Fruit fly (Drosophila melanogaster) whole organism, embryonic: Measurements from ENCODE around the gene Nubp1.

Experiments
- ATbp ChIP-seq: fragments of 200-800 bp; sonication (Bioruptor generic); optimal IDR thresholded peaks from 2 replicates; lab custom pipeline; 2017; ENCODE audit warnings: missing biosample characterization, mild to moderate bottlenecking, missing genetic modification characterization, missing genetic modification reagents
- Antp ChIP-seq: fragments of 200-800 bp; sonication (Bioruptor generic); optimal IDR thresholded peaks from 3 replicates; lab custom pipeline; 2016; ENCODE audit warnings: missing biosample characterization, missing genetic modification characterization
- CG10147 ChIP-seq: fragments of 200-800 bp; sonication (Bioruptor generic); optimal IDR thresholded peaks from 2 replicates; lab custom pipeline; 2019; ENCODE audit warnings: missing biosample characterization, mild to moderate bottlenecking, missing genetic modification characterization, moderate library complexity
- CG12155 ChIP-seq: fragments of 200-800 bp; sonication (Bioruptor generic); optimal IDR thresholded peaks from 3 replicates; lab custom pipeline; 2016; ENCODE audit warnings: missing biosample characterization, missing genetic modification characterization
- CG12236 ChIP-seq: fragments of 200-800 bp; sonication (Bioruptor generic); optimal IDR thresholded peaks from 2 replicates; lab custom pipeline; 2016; ENCODE audit warnings: missing biosample characterization, missing genetic modification characterization
- CG15696 ChIP-seq: fragments of 200-800 bp; sonication (Bioruptor generic); optimal IDR thresholded peaks from 2 replicates; lab custom pipeline; 2019; ENCODE audit warnings: missing biosample characterization, mild to moderate bottlenecking, missing genetic modification characterization, moderate library complexity
- CG1602 ChIP-seq: fragments of 200-800 bp; sonication (Bioruptor generic); optimal IDR thresholded peaks from 3 replicates; lab custom pipeline; 2016; ENCODE audit warnings: missing biosample characterization, missing genetic modification characterization
- CG16815 ChIP-seq: fragments of 200-800 bp; sonication (Bioruptor generic); optimal IDR thresholded peaks from 3 replicates; lab custom pipeline; 2017; ENCODE audit warnings: missing biosample characterization, mild to moderate bottlenecking, missing genetic modification characterization
- CG17186 ChIP-seq: fragments of 200-800 bp; sonication (Bioruptor generic); optimal IDR thresholded peaks from 3 replicates; lab custom pipeline; 2017; ENCODE audit warnings: missing biosample characterization, missing genetic modification reagents, missing genetic modification characterization
- CG1792 ChIP-seq: fragments of 200-800 bp; sonication (Bioruptor generic); optimal IDR thresholded peaks from 2 replicates; lab custom pipeline; 2016; ENCODE audit warnings: missing biosample characterization, missing genetic modification characterization
- CG18764 ChIP-seq: fragments of 200-800 bp; sonication (Bioruptor generic); optimal IDR thresholded peaks from 3 replicates; lab custom pipeline; 2016; ENCODE audit warnings: missing biosample characterization, missing genetic modification characterization
- CG31388 ChIP-seq: fragments of 200-800 bp; sonication (Bioruptor generic); optimal IDR thresholded peaks from 2 replicates; lab custom pipeline; 2016; ENCODE audit warnings: missing biosample characterization, missing genetic modification characterization
- CG34224 ChIP-seq: fragments of 200-800 bp; sonication (Bioruptor generic); IDR thresholded peaks from 3 replicates; pipeline ENCODE4 v1.3.6; 2022; ENCODE audit warnings: missing biosample characterization, missing genetic modification characterization; ENCODE audit not compliant: partially characterized antibody
- CG43689 ChIP-seq: fragments of 200-800 bp; sonication (Bioruptor generic); IDR thresholded peaks from 2 replicates; pipeline ENCODE4 v1.3.6; 2022; ENCODE audit warnings: missing biosample characterization, missing genetic modification characterization
- CG8089 ChIP-seq: fragments of 200-800 bp; sonication (Bioruptor generic); optimal IDR thresholded peaks from 3 replicates; lab custom pipeline; 2016; ENCODE audit warnings: missing biosample characterization, missing genetic modification characterization
- CG8765 ChIP-seq: fragments of 200-800 bp; sonication (Bioruptor generic); IDR thresholded peaks from 2 replicates; pipeline ENCODE4 v1.3.6; 2022; ENCODE audit warnings: missing biosample characterization, missing genetic modification characterization
- CkIIα-i1 ChIP-seq: fragments of 200-800 bp; sonication (Bioruptor generic); IDR thresholded peaks from 2 replicates; pipeline ENCODE4 v1.3.6; 2022; ENCODE audit warnings: missing biosample characterization, missing genetic modification characterization
- Drgx ChIP-seq: fragments of 200-800 bp; sonication (Bioruptor generic); IDR thresholded peaks from 2 replicates; pipeline ENCODE4 v1.3.6; 2022; ENCODE audit warnings: missing biosample characterization, missing genetic modification characterization
- Fer1 ChIP-seq: fragments of 200-800 bp; sonication (Bioruptor generic); optimal IDR thresholded peaks from 2 replicates; lab custom pipeline; 2017; ENCODE audit warnings: missing biosample characterization, mild to moderate bottlenecking, missing genetic modification characterization
- Gug ChIP-seq: fragments of 200-800 bp; sonication (Bioruptor generic); IDR thresholded peaks from 4 replicates; pipeline ENCODE4 v1.3.6; 2022; ENCODE audit warnings: missing biosample characterization, missing genetic modification characterization
- H15 ChIP-seq: fragments of 200-800 bp; sonication (Bioruptor generic); IDR thresholded peaks from 3 replicates; pipeline ENCODE4 v1.3.6; 2022; ENCODE audit warnings: missing biosample characterization, missing genetic modification characterization
- HLH4C ChIP-seq: fragments of 200-800 bp; sonication (Bioruptor generic); IDR thresholded peaks from 3 replicates; pipeline ENCODE4 v1.3.6; 2022; ENCODE audit warnings: missing biosample characterization, missing genetic modification characterization; ENCODE audit not compliant: partially characterized antibody
- Lhr ChIP-seq: fragments of 200-800 bp; sonication (Bioruptor generic); optimal IDR thresholded peaks from 3 replicates; lab custom pipeline; 2017; ENCODE audit warnings: mild to moderate bottlenecking, missing biosample characterization, missing genetic modification reagents, missing genetic modification characterization
- Nf-YB ChIP-seq: fragments of 200-800 bp; sonication (Bioruptor generic); optimal IDR thresholded peaks from 3 replicates; lab custom pipeline; 2019; ENCODE audit warnings: missing biosample characterization, mild to moderate bottlenecking, missing genetic modification characterization, moderate library complexity
- Oli ChIP-seq: fragments of 200-800 bp; sonication (Bioruptor generic); optimal IDR thresholded peaks from 2 replicates; lab custom pipeline; 2018; ENCODE audit warnings: missing biosample characterization, mild to moderate bottlenecking, missing genetic modification characterization, moderate library complexity
- Poxn ChIP-seq: fragments of 200-800 bp; sonication (Bioruptor generic); IDR thresholded peaks from 2 replicates; pipeline ENCODE4 v1.3.6; 2022; ENCODE audit warnings: missing biosample characterization, missing genetic modification characterization
- Rx ChIP-seq: fragments of 200-800 bp; sonication (Bioruptor generic); IDR thresholded peaks from 2 replicates; pipeline ENCODE4 v1.3.6; 2022; ENCODE audit warnings: missing biosample characterization, missing genetic modification characterization
- Taf1 ChIP-seq: fragments of 200-800 bp; sonication (Bioruptor generic); IDR thresholded peaks from 2 replicates; pipeline ENCODE4 v1.3.6; 2022; ENCODE audit warnings: missing biosample characterization, missing genetic modification characterization
- bigmax ChIP-seq: fragments of 200-800 bp; sonication (Bioruptor generic); optimal IDR thresholded peaks from 2 replicates; lab custom pipeline; 2018; ENCODE audit warnings: missing biosample characterization, mild to moderate bottlenecking, missing genetic modification characterization
- br ChIP-seq: fragments of >200 bp; optimal IDR thresholded peaks from 2 replicates; lab custom pipeline; 2017
- cato ChIP-seq: fragments of 200-800 bp; sonication (Bioruptor generic); optimal IDR thresholded peaks from 2 replicates; lab custom pipeline; 2016; ENCODE audit warnings: missing biosample characterization, missing genetic modification characterization, borderline replicate concordance
- emc ChIP-seq: fragments of 200-800 bp; sonication (Bioruptor generic); optimal IDR thresholded peaks from 2 replicates; lab custom pipeline; 2016; ENCODE audit warnings: missing biosample characterization, missing genetic modification characterization
- fd3F ChIP-seq: fragments of 200-800 bp; sonication (Bioruptor generic); optimal IDR thresholded peaks from 2 replicates; lab custom pipeline; 2018; ENCODE audit warnings: missing biosample characterization, mild to moderate bottlenecking, missing genetic modification characterization, moderate library complexity
- her ChIP-seq: fragments of 200-800 bp; sonication (Bioruptor generic); optimal IDR thresholded peaks from 2 replicates; lab custom pipeline; 2016; ENCODE audit warnings: missing biosample characterization, missing genetic modification characterization
- klu ChIP-seq: fragments of 200-800 bp; sonication (Bioruptor generic); IDR thresholded peaks from 2 replicates; pipeline ENCODE4 v1.3.6; 2022; ENCODE audit warnings: missing biosample characterization, missing genetic modification characterization
- nerfin-1 ChIP-seq: fragments of 200-800 bp; sonication (Bioruptor generic); optimal IDR thresholded peaks from 3 replicates; lab custom pipeline; 2019; ENCODE audit warnings: missing biosample characterization, mild to moderate bottlenecking, missing genetic modification characterization, moderate library complexity
- nom ChIP-seq: fragments of 200-800 bp; sonication (Bioruptor generic); optimal IDR thresholded peaks from 2 replicates; lab custom pipeline; 2017; ENCODE audit warnings: missing biosample characterization, missing genetic modification characterization, mild to moderate bottlenecking, moderate library complexity, missing genetic modification reagents
- phol ChIP-seq: fragments of 200-800 bp; sonication (Bioruptor generic); optimal IDR thresholded peaks from 3 replicates; lab custom pipeline; 2018; ENCODE audit warnings: missing biosample characterization, mild to moderate bottlenecking, missing genetic modification characterization, moderate library complexity
- pum ChIP-seq: fragments of 200-800 bp; sonication (Bioruptor generic); optimal IDR thresholded peaks from 2 replicates; lab custom pipeline; 2016; ENCODE audit warnings: missing biosample characterization, missing genetic modification characterization
- sens-2 ChIP-seq: fragments of 200-800 bp; sonication (Bioruptor generic); IDR thresholded peaks from 2 replicates; pipeline ENCODE4 v1.3.6; 2022; ENCODE audit warnings: missing biosample characterization, missing genetic modification characterization
- seq ChIP-seq: fragments of 200-800 bp; sonication (Bioruptor generic); IDR thresholded peaks from 2 replicates; pipeline ENCODE4 v1.3.6; 2022; ENCODE audit warnings: missing biosample characterization, missing genetic modification characterization
- sob ChIP-seq: fragments of 200-800 bp; sonication (Bioruptor generic); IDR thresholded peaks from 2 replicates; pipeline ENCODE4 v1.3.6; 2022; ENCODE audit warnings: missing biosample characterization, missing genetic modification characterization
- ssp ChIP-seq: fragments of 200-800 bp; sonication (Bioruptor generic); IDR thresholded peaks from 2 replicates; pipeline ENCODE4 v1.3.6; 2022; ENCODE audit warnings: missing biosample characterization, missing genetic modification characterization
- sug ChIP-seq: fragments of 200-800 bp; optimal IDR thresholded peaks from 2 replicates; lab custom pipeline; 2019; ENCODE audit warnings: missing biosample characterization, mild to moderate bottlenecking, missing genetic modification characterization, moderate library complexity
- trem ChIP-seq: fragments of 200-800 bp; optimal IDR thresholded peaks from 3 replicates; lab custom pipeline; 2019; ENCODE audit warnings: missing biosample characterization, mild to moderate bottlenecking, missing genetic modification characterization, moderate library complexity
- usp ChIP-seq: fragments of >200 bp; optimal IDR thresholded peaks from 2 replicates; lab custom pipeline; 2017; ENCODE audit warnings: missing biosample characterization, missing genetic modification characterization
- vnd ChIP-seq: fragments of 200-800 bp; sonication (Bioruptor generic); IDR thresholded peaks from 3 replicates; pipeline ENCODE4 v1.3.6; 2022; ENCODE audit warnings: missing biosample characterization, missing genetic modification characterization; ENCODE audit not compliant: partially characterized antibody
- wek ChIP-seq: fragments of 200-800 bp; sonication (Bioruptor generic); optimal IDR thresholded peaks from 3 replicates; lab custom pipeline; 2018; ENCODE audit warnings: missing biosample characterization, mild to moderate bottlenecking, missing genetic modification characterization, moderate library complexity
- z ChIP-seq: fragments of 200-800 bp; sonication (Bioruptor generic); IDR thresholded peaks from 3 replicates; pipeline ENCODE4 v1.3.6; 2022; ENCODE audit warnings: missing biosample characterization, missing genetic modification characterization

Nubp1 gene

dm6 chr2L:16720707-16721700 is 11.3 kb upstream of the Nubp1 start (continued):
- TF ChIP-seq CG18764 (GFP tag; lab: Kevin White, UChicago) = peak; percentile 91
- peak; percentile 86 for TF ChIP-seq CG1602 (GFP tag; lab: Kevin White, UChicago)
- no peak for TF ChIP-seq CG34224 (GFP tag; lab: Robert Waterston, UW)
- TF ChIP-seq Lhr = peak; percentile 68
- peak; percentile 88 for TF ChIP-seq ssp (GFP tag; lab: Robert Waterston, UW)
- TF ChIP-seq phol = peak; percentile 94
- peak; percentile 79 for TF ChIP-seq CG12155 (GFP tag; lab: Kevin White, UChicago)
- TF ChIP-seq Rx (GFP tag; lab: Robert Waterston, UW) = peak; percentile 91
- peak; percentile 58 for TF ChIP-seq CG8089 (GFP tag; lab: Kevin White, UChicago)
- TF ChIP-seq usp = no peak
- peak; percentile 54 for TF ChIP-seq CG1792
- TF ChIP-seq CG31388 (GFP tag; lab: Kevin White, UChicago) = peak; percentile 88
- peak; percentile 87 for TF ChIP-seq pum (GFP tag; lab: Kevin White, UChicago)
- TF ChIP-seq CG12236 (GFP tag; lab: Kevin White, UChicago) = peak; percentile 27
- peak; percentile 91 for TF ChIP-seq trem (tag; lab: Kevin White, UChicago)
- peak; percentile 91 for TF ChIP-seq CG8765 (GFP tag; lab: Robert Waterston, UW)
- TF ChIP-seq seq (GFP tag; lab: Robert Waterston, UW) = peak; percentile 92
- TF ChIP-seq bigmax (GFP tag; lab: Kevin White, UChicago) = no peak
- TF ChIP-seq fd3F (GFP tag; lab: Kevin White, UChicago) = peak; percentile 88
- TF ChIP-seq ATbp (GFP tag; lab: Kevin White, UChicago) = peak; percentile 87
- TF ChIP-seq CkIIα-i1 (GFP tag; lab: Robert Waterston, UW) = peak; percentile 62; the same call in 1 of the 2 replicates
- TF ChIP-seq Poxn = peak; percentile 34; the same call in 1 of the 2 replicates
- TF ChIP-seq CG16815 = peak; percentile 51
- peak; percentile 58 for TF ChIP-seq CG17186 (GFP tag; lab: Kevin White, UChicago)
- TF ChIP-seq wek (GFP tag; lab: Kevin White, UChicago) = peak; percentile 41
- peak; percentile 86 for TF ChIP-seq CG10147 (GFP tag; lab: Kevin White, UChicago)
- TF ChIP-seq Gug (GFP tag; lab: Robert Waterston, UW) = peak; percentile 90
- TF ChIP-seq sob = peak; percentile 91
- peak; percentile 87 for TF ChIP-seq nom
- peak; percentile 62 for TF ChIP-seq z (GFP tag; lab: Robert Waterston, UW)
- peak; percentile 94 for TF ChIP-seq H15
- TF ChIP-seq sug (tag; lab: Kevin White, UChicago) = peak; percentile 64
- TF ChIP-seq her = peak; percentile 25
- no peak for TF ChIP-seq br
- peak; percentile 88 for TF ChIP-seq klu (GFP tag; lab: Robert Waterston, UW)
- peak; percentile 79 for TF ChIP-seq cato (GFP tag; lab: Kevin White, UChicago)
- TF ChIP-seq CG15696 (tag; lab: Kevin White, UChicago) = peak; percentile 76
- peak; percentile 97 for TF ChIP-seq Drgx
- peak; percentile 86 for TF ChIP-seq Taf1 (GFP tag; lab: Robert Waterston, UW)
- no peak for TF ChIP-seq emc (GFP tag; lab: Kevin White, UChicago)
- peak; percentile 91 for TF ChIP-seq Fer1 (GFP tag; lab: Kevin White, UChicago)
- TF ChIP-seq Antp (GFP tag; lab: Kevin White, UChicago) = peak; percentile 61
- TF ChIP-seq HLH4C (GFP tag; lab: Robert Waterston, UW) = 0 out of 3 replicates have a peak, but pooled peaks have one; percentile 17
- TF ChIP-seq nerfin-1 (tag; lab: Kevin White, UChicago) = peak; percentile 87
- peak; percentile 48; the same call in 1 of the 2 replicates for TF ChIP-seq CG43689 (GFP tag; lab: Robert Waterston, UW)
- peak; percentile 60 for TF ChIP-seq Nf-YB (GFP tag; lab: Kevin White, UChicago)
- peak; percentile 94 for TF ChIP-seq sens-2 (GFP tag; lab: Robert Waterston, UW)
- peak; percentile 84 for TF ChIP-seq Oli (tag; lab: Kevin White, UChicago)
- TF ChIP-seq vnd (GFP tag; lab: Robert Waterston, UW) = no peak
